Fruit fly (Drosophila melanogaster): ENCODE results near the gene CG15599.

The CG15599 gene

dm6 chrX:15646792-15647191, 41.9 kb downstream of the CG15599 start:
- TF ChIP-seq twi (tag; optimal IDR thresholded peaks at IDR 0.05) = peak; percentile 52
- TF ChIP-seq org-1 (GFP tag; optimal IDR thresholded peaks at IDR 0.05) = no peak
- peak; percentile 18 for TF ChIP-seq zen (tag; optimal IDR thresholded peaks at IDR 0.05)
- peak; percentile 86 for TF ChIP-seq CG15479 (GFP tag; optimal IDR thresholded peaks at IDR 0.05)
- TF ChIP-seq bab2 (GFP tag; optimal IDR thresholded peaks at IDR 0.05) = no peak
- TF ChIP-seq cad (GFP tag; optimal IDR thresholded peaks at IDR 0.05) = peak; percentile 92
- TF ChIP-seq schlank (tag; optimal IDR thresholded peaks at IDR 0.05) = no peak
- no peak for TF ChIP-seq CG14860 (GFP tag; IDR thresholded peaks at IDR 0.05; ENCODE audit: partially characterized antibody)
- TF ChIP-seq MTF-1 (GFP tag; optimal IDR thresholded peaks at IDR 0.05; ENCODE audit: borderline replicate concordance) = no peak
- TF ChIP-seq CG9437 (GFP tag; optimal IDR thresholded peaks at IDR 0.05) = no peak
- peak in 1 of 2 experiments; percentile 99 for TF ChIP-seq tll (GFP tag; optimal IDR thresholded peaks at IDR 0.05)
- no peak for TF ChIP-seq fu2 (GFP tag; optimal IDR thresholded peaks at IDR 0.05)
- peak; percentile 41 for TF ChIP-seq CG7271 (tag; optimal IDR thresholded peaks at IDR 0.05)
- no peak for TF ChIP-seq cg (GFP tag; optimal IDR thresholded peaks at IDR 0.05)

- TF ChIP-seq fd64A (GFP tag; optimal IDR thresholded peaks at IDR 0.05) (no peak), Fer1 (GFP tag; optimal IDR thresholded peaks at IDR 0.05) (no peak), CG4617 (GFP tag; optimal IDR thresholded peaks at IDR 0.05; ENCODE audit: borderline replicate concordance) (no peak), Ptx1 (GFP tag; IDR thresholded peaks at IDR 0.05) (no peak), ab (GFP tag; optimal IDR thresholded peaks at IDR 0.05) (no peak), CG7928 (GFP tag; optimal IDR thresholded peaks at IDR 0.05) (no peak)
Measured at dm6 chrX:15643922-15644321, 44.7 kb downstream of the CG15599 start, which contains the start of gene CG8117. CG8117 (plus strand) TSS chrX:15644222.

dm6 chrX:15643210-15643609, 45.4 kb downstream of the CG15599 start:
- TF ChIP-seq fd64A (GFP tag; optimal IDR thresholded peaks at IDR 0.05) = no peak
- TF ChIP-seq CG18011 (GFP tag; optimal IDR thresholded peaks at IDR 0.05) = no peak
- no peak for TF ChIP-seq mam (GFP tag; optimal IDR thresholded peaks at IDR 0.05)
- TF ChIP-seq CG8359 (GFP tag; optimal IDR thresholded peaks at IDR 0.05; ENCODE audit: borderline replicate concordance) = peak; percentile 96
- TF ChIP-seq Neu2 (GFP tag; optimal IDR thresholded peaks at IDR 0.05; ENCODE audit: borderline replicate concordance) = no peak
- 0 out of 2 replicates have a peak, but pooled peaks have one; percentile 31 for TF ChIP-seq crol (GFP tag; IDR thresholded peaks at IDR 0.05)
- peak; percentile 71 for TF ChIP-seq ftz-f1 (GFP tag; optimal IDR thresholded peaks at IDR 0.05)
- TF ChIP-seq p53 (GFP tag; optimal IDR thresholded peaks at IDR 0.05) = no peak
- TF ChIP-seq CG4730 (GFP tag; IDR thresholded peaks at IDR 0.05) = no peak
- peak; percentile 67; the same call in 1 of the 3 replicates for TF ChIP-seq sr (GFP tag; IDR thresholded peaks at IDR 0.05)
- no peak for TF ChIP-seq Fer2 (tag; optimal IDR thresholded peaks at IDR 0.05)
- no peak for TF ChIP-seq CG11456 (GFP tag; IDR thresholded peaks at IDR 0.05)
- no peak for TF ChIP-seq D19B (GFP tag; optimal IDR thresholded peaks at IDR 0.05)

DNA sequence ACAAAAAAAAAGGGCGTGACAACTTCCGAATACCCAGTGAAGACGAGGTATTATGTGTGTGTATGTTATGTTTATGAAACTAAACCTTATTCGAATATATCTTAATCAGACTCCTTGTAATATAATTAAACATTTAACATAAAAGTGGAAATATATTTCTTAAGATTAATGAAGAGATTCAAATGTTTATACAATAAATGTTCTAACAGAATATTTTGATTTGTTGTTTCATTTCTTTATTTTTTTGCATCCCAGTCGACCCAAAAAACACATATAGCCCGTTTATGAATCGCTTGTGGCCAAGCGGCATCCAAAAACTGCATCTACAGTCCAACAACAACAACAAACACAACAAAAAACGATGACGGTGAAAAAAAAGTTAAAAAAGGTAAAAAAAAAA, 46.6 kb downstream of the CG15599 start:
- TF ChIP-seq nom (GFP tag; optimal IDR thresholded peaks at IDR 0.05) = peak; percentile 46
- TF ChIP-seq bsh (GFP tag; optimal IDR thresholded peaks at IDR 0.05) = peak in 1 of 2 experiments; percentile 27
- no peak for TF ChIP-seq Antp (GFP tag; optimal IDR thresholded peaks at IDR 0.05)
- no peak for TF ChIP-seq CG18011 (GFP tag; optimal IDR thresholded peaks at IDR 0.05)
- TF ChIP-seq CG16815 (GFP tag; optimal IDR thresholded peaks at IDR 0.05) = no peak

All from whole organism, embryonic.